Fruit fly (Drosophila melanogaster) whole organism, adult: ENCODE data around the gene Vm26Ac.

Experiments
- CG12768 ChIP-seq: fragments of 200-800 bp; sonication (Bioruptor generic); optimal IDR thresholded peaks from 2 replicates; lab custom pipeline; 2017; ENCODE audit warnings: missing biosample characterization, missing genetic modification characterization, mild to moderate bottlenecking, moderate library complexity, missing genetic modification reagents
- CG14711 ChIP-seq: fragments of 200-800 bp; sonication (Bioruptor generic); optimal IDR thresholded peaks from 2 replicates; lab custom pipeline; 2018; ENCODE audit warnings: missing biosample characterization, mild to moderate bottlenecking, missing genetic modification characterization, moderate library complexity
- CG7045 ChIP-seq: fragments of 200-800 bp; sonication (Bioruptor generic); optimal IDR thresholded peaks from 2 replicates; lab custom pipeline; 2017; ENCODE audit warnings: missing biosample characterization, mild to moderate bottlenecking, missing genetic modification characterization
- CG7101 ChIP-seq: fragments of 200-800 bp; sonication (Bioruptor generic); optimal IDR thresholded peaks from 2 replicates; lab custom pipeline; 2018; ENCODE audit warnings: missing biosample characterization, mild to moderate bottlenecking, missing genetic modification characterization, moderate library complexity
- Clk ChIP-seq: fragments of 200-800 bp; sonication (Bioruptor generic); optimal IDR thresholded peaks from 2 replicates; lab custom pipeline; 2017; ENCODE audit warnings: missing biosample characterization, missing genetic modification characterization
- Crg-1 ChIP-seq: fragments of 200-800 bp; sonication (Bioruptor generic); optimal IDR thresholded peaks from 2 replicates; lab custom pipeline; 2016; ENCODE audit warnings: missing biosample characterization, missing genetic modification characterization
- Hr96 ChIP-seq: fragments of 200-800 bp; sonication (Bioruptor generic); optimal IDR thresholded peaks from 2 replicates; lab custom pipeline; 2016; ENCODE audit warnings: missing biosample characterization, missing genetic modification characterization
- bab1 ChIP-seq: fragments of 200-800 bp; sonication (Bioruptor generic); optimal IDR thresholded peaks from 3 replicates; lab custom pipeline; 2019; ENCODE audit warnings: missing biosample characterization, mild to moderate bottlenecking, missing genetic modification characterization, moderate library complexity
- cic ChIP-seq: fragments of 200-800 bp; sonication (Bioruptor generic); optimal IDR thresholded peaks from 2 replicates; lab custom pipeline; 2017; ENCODE audit warnings: missing biosample characterization, mild to moderate bottlenecking, missing genetic modification characterization, moderate library complexity
- cnc ChIP-seq, 2 experiments: fragments of >200 bp; optimal IDR thresholded peaks; 2 replicates each; lab custom pipeline; 2017
- tj ChIP-seq: fragments of 200-800 bp; sonication (Bioruptor generic); optimal IDR thresholded peaks from 3 replicates; lab custom pipeline; 2017; ENCODE audit warnings: missing biosample characterization, mild to moderate bottlenecking, missing genetic modification characterization, moderate library complexity

DNA sequence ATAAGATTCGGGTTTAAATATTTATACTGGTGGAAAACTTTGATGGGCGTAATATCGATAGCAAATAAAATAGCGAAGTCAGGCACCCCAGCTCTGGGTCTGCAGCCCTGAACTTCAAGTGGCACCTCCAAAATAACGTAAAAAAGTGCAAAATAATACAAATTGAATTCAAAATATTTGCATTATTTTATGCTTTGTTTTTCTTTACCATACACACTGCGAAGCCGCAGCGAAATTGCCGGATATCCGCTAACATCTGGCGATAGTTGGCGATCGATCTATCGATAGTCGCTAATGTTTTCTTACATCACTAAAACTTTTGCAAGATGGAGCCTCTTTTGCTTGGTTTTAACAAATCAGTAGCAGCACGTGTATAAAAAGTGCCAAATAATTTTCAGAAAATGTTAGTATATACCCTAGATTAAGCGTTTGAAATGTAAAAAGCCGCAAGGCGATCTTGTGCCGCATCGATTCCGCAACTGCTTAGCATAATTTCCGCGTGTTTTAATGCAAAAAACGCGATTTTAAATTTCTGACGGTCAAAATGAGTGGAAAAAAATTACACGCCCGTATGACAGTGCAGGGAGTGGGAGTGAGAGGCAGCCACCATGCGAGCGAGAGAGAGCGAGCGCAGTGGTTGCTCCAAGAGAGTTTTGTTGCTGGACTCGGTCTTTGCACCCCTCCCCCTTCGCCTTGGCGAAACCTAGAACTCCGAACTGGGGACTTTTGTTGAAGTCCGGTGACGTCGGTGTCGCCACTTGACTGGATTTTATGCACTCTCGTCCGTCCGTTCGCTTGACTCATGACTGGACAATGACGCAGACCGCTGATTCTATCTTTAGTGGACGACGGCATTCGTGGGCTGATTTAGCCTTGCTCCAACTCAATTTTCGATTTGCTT lies 23.3 kb upstream of the Vm26Ac start, which contains the start of gene eIF4A:
- TF ChIP-seq CG12768 (GFP tag; lab: Kevin White, UChicago) (peak; percentile 95), CG7045 (GFP tag; lab: Kevin White, UChicago) (no peak), Clk (GFP tag; lab: Kevin White, UChicago) (no peak), cic (GFP tag; lab: Kevin White, UChicago) (no peak), Crg-1 (GFP tag; lab: Kevin White, UChicago) (no peak), bab1 (GFP tag; lab: Kevin White, UChicago) (peak; percentile 27), cnc (optimal IDR thresholded peaks at IDR 0.05; lab: Kevin White, UChicago) (no peak), tj (no peak), Hr96 (peak; percentile 20), CG14711 (tag; lab: Kevin White, UChicago) (no peak), CG7101 (tag; lab: Kevin White, UChicago) (peak; percentile 34)
